Fruit fly (Drosophila melanogaster) whole organism, embryonic: Measurements from ENCODE around the gene DCTN6-p27.

ENCODE experiments used
- Bdp1 ChIP-seq: fragments of 200-800 bp; sonication (Bioruptor generic); optimal IDR thresholded peaks from 3 replicates; lab custom pipeline; 2016; ENCODE audit warnings: missing biosample characterization, missing genetic modification characterization
- Bgb ChIP-seq: fragments of 200-800 bp; sonication (Bioruptor generic); IDR thresholded peaks from 2 replicates; pipeline ENCODE4 v1.3.6; 2022; ENCODE audit warnings: missing biosample characterization, missing genetic modification characterization; ENCODE audit not compliant: partially characterized antibody
- CG13123 ChIP-seq: fragments of 200-800 bp; sonication (Bioruptor generic); optimal IDR thresholded peaks from 2 replicates; lab custom pipeline; 2016; ENCODE audit warnings: missing biosample characterization, missing genetic modification characterization
- CG13287 ChIP-seq: fragments of 200-800 bp; sonication (Bioruptor generic); IDR thresholded peaks from 2 replicates; pipeline ENCODE4 v1.3.6; 2022; ENCODE audit warnings: missing biosample characterization, missing genetic modification characterization; ENCODE audit not compliant: partially characterized antibody
- CG13424 ChIP-seq: fragments of 200-800 bp; sonication (Bioruptor generic); optimal IDR thresholded peaks from 2 replicates; lab custom pipeline; 2019; ENCODE audit warnings: missing biosample characterization, mild to moderate bottlenecking, missing genetic modification characterization, moderate library complexity
- CG13624 ChIP-seq: fragments of 200-800 bp; sonication (Bioruptor generic); optimal IDR thresholded peaks from 2 replicates; lab custom pipeline; 2016; ENCODE audit warnings: missing biosample characterization, missing genetic modification characterization
- CG14965 ChIP-seq: fragments of 200-800 bp; sonication (Bioruptor generic); optimal IDR thresholded peaks from 2 replicates; lab custom pipeline; 2016; ENCODE audit warnings: missing biosample characterization, missing genetic modification characterization, borderline replicate concordance
- CG17186 ChIP-seq: fragments of 200-800 bp; sonication (Bioruptor generic); optimal IDR thresholded peaks from 3 replicates; lab custom pipeline; 2017; ENCODE audit warnings: missing biosample characterization, missing genetic modification reagents, missing genetic modification characterization
- CG1792 ChIP-seq: fragments of 200-800 bp; sonication (Bioruptor generic); optimal IDR thresholded peaks from 2 replicates; lab custom pipeline; 2016; ENCODE audit warnings: missing biosample characterization, missing genetic modification characterization
- CG18262 ChIP-seq: fragments of 200-800 bp; optimal IDR thresholded peaks from 3 replicates; lab custom pipeline; 2019; ENCODE audit warnings: missing biosample characterization, mild to moderate bottlenecking, missing genetic modification characterization, moderate library complexity
- CG3726 ChIP-seq: fragments of 200-800 bp; sonication (Bioruptor generic); IDR thresholded peaks from 3 replicates; pipeline ENCODE4, ENCODE4 v1.3.6; 2022; ENCODE audit warnings: missing biosample characterization, missing genetic modification characterization
- CG4282 ChIP-seq: fragments of 200-800 bp; sonication (Bioruptor generic); optimal IDR thresholded peaks from 2 replicates; lab custom pipeline; 2016; ENCODE audit warnings: missing biosample characterization, missing genetic modification characterization
- CG4854 ChIP-seq: fragments of 200-800 bp; sonication (Bioruptor generic); optimal IDR thresholded peaks from 2 replicates; lab custom pipeline; 2016; ENCODE audit warnings: missing biosample characterization, missing genetic modification characterization, inconsistent platforms
- CG6683 ChIP-seq: fragments of 200-800 bp; sonication (Bioruptor generic); optimal IDR thresholded peaks from 2 replicates; lab custom pipeline; 2017; ENCODE audit warnings: missing biosample characterization, mild to moderate bottlenecking, missing genetic modification characterization, missing genetic modification reagents
- CG6791 ChIP-seq: fragments of 200-800 bp; sonication (Bioruptor generic); IDR thresholded peaks from 3 replicates; pipeline ENCODE4 v1.3.6; 2022; ENCODE audit warnings: missing biosample characterization, missing genetic modification characterization; ENCODE audit not compliant: partially characterized antibody
- CG7372 ChIP-seq: fragments of 200-800 bp; sonication (Bioruptor generic); IDR thresholded peaks from 2 replicates; pipeline ENCODE4 v1.3.6; 2022; ENCODE audit warnings: missing biosample characterization, missing genetic modification characterization
- CG7928 ChIP-seq: fragments of 200-800 bp; sonication (Bioruptor generic); optimal IDR thresholded peaks from 2 replicates; lab custom pipeline; 2017; ENCODE audit warnings: missing biosample characterization, mild to moderate bottlenecking, missing genetic modification characterization
- CTCF ChIP-seq: fragments of 200-800 bp; sonication (Bioruptor generic); optimal IDR thresholded peaks from 2 replicates; lab custom pipeline; 2017; ENCODE audit warnings: missing biosample characterization, mild to moderate bottlenecking, missing genetic modification characterization, moderate library complexity
- Fer1 ChIP-seq: fragments of 200-800 bp; sonication (Bioruptor generic); optimal IDR thresholded peaks from 2 replicates; lab custom pipeline; 2017; ENCODE audit warnings: missing biosample characterization, mild to moderate bottlenecking, missing genetic modification characterization
- HLH4C ChIP-seq: fragments of 200-800 bp; sonication (Bioruptor generic); IDR thresholded peaks from 3 replicates; pipeline ENCODE4 v1.3.6; 2022; ENCODE audit warnings: missing biosample characterization, missing genetic modification characterization; ENCODE audit not compliant: partially characterized antibody
- MBD-R2 ChIP-seq: fragments of 200-800 bp; sonication (Bioruptor generic); IDR thresholded peaks from 2 replicates; pipeline ENCODE4 v1.3.6; 2022; ENCODE audit warnings: missing biosample characterization, missing genetic modification characterization
- Med ChIP-seq: fragments of 200-800 bp; sonication (Bioruptor generic); peaks from one replicate; lab custom pipeline; 2016; ENCODE audit warnings: missing biosample characterization, missing genetic modification characterization, mild to moderate bottlenecking, inconsistent platforms, moderate library complexity
- Ravus ChIP-seq: fragments of 200-800 bp; sonication (Bioruptor generic); IDR thresholded peaks from 2 replicates; pipeline ENCODE4 v1.3.6; 2022; ENCODE audit warnings: missing biosample characterization, missing genetic modification characterization
- Rx ChIP-seq: fragments of 200-800 bp; sonication (Bioruptor generic); IDR thresholded peaks from 2 replicates; pipeline ENCODE4 v1.3.6; 2022; ENCODE audit warnings: missing biosample characterization, missing genetic modification characterization
- amos ChIP-seq: fragments of 200-800 bp; sonication (Bioruptor generic); IDR thresholded peaks from 2 replicates; pipeline ENCODE4 v1.3.6; 2022; ENCODE audit warnings: missing biosample characterization, missing genetic modification characterization; ENCODE audit not compliant: partially characterized antibody
- ash1 ChIP-seq: fragments of 200-800 bp; sonication (Bioruptor generic); optimal IDR thresholded peaks from 2 replicates; lab custom pipeline; 2018; ENCODE audit warnings: missing biosample characterization, mild to moderate bottlenecking, missing genetic modification characterization
- bigmax ChIP-seq: fragments of 200-800 bp; sonication (Bioruptor generic); optimal IDR thresholded peaks from 2 replicates; lab custom pipeline; 2018; ENCODE audit warnings: missing biosample characterization, mild to moderate bottlenecking, missing genetic modification characterization
- br ChIP-seq: fragments of >200 bp; optimal IDR thresholded peaks from 2 replicates; lab custom pipeline; 2017
- bsh ChIP-seq, 2 experiments: fragments of 200-800 bp; sonication (Bioruptor generic); optimal IDR thresholded peaks; 2 replicates each; lab custom pipeline; 2017 to 2018; ENCODE audit warnings: mild to moderate bottlenecking in 2 of 2, missing biosample characterization in 2 of 2, missing genetic modification characterization in 2 of 2, moderate library complexity in 1 of 2
- caup ChIP-seq: fragments of 200-800 bp; sonication (Bioruptor generic); optimal IDR thresholded peaks from 3 replicates; lab custom pipeline; 2017; ENCODE audit warnings: missing biosample characterization, mild to moderate bottlenecking, missing genetic modification characterization, moderate library complexity; ENCODE audit not compliant: severe bottlenecking
- cg ChIP-seq: fragments of 200-800 bp; sonication (Bioruptor generic); optimal IDR thresholded peaks from 3 replicates; lab custom pipeline; 2019; ENCODE audit warnings: missing biosample characterization, mild to moderate bottlenecking, missing genetic modification characterization, moderate library complexity
- chif ChIP-seq, 2 experiments: fragments of 200-800 bp; sonication (Bioruptor generic); optimal IDR thresholded peaks; 3 replicates each; lab custom pipeline; 2016; ENCODE audit warnings: missing biosample characterization in 2 of 2, missing genetic modification characterization in 2 of 2
- crc ChIP-seq: fragments of 200-800 bp; sonication (Bioruptor generic); optimal IDR thresholded peaks from 2 replicates; lab custom pipeline; 2016; ENCODE audit warnings: missing biosample characterization, missing genetic modification characterization
- dmrt99B ChIP-seq: fragments of 200-800 bp; sonication (Bioruptor generic); optimal IDR thresholded peaks from 2 replicates; lab custom pipeline; 2018; ENCODE audit warnings: missing biosample characterization, mild to moderate bottlenecking, missing genetic modification characterization, moderate library complexity
- dpn ChIP-seq, 2 experiments: fragments of 200-800 bp; sonication (Bioruptor generic); optimal IDR thresholded peaks; 3 replicates each; lab custom pipeline; 2016; ENCODE audit warnings: missing biosample characterization in 2 of 2, missing genetic modification characterization in 2 of 2
- eyg ChIP-seq: fragments of 200-800 bp; sonication (Bioruptor generic); optimal IDR thresholded peaks from 3 replicates; lab custom pipeline; 2016; ENCODE audit warnings: missing biosample characterization, missing genetic modification characterization
- gem ChIP-seq: fragments of 200-800 bp; sonication (Bioruptor generic); optimal IDR thresholded peaks from 2 replicates; lab custom pipeline; 2019; ENCODE audit warnings: missing biosample characterization, mild to moderate bottlenecking, missing genetic modification characterization, moderate library complexity
- grn ChIP-seq: fragments of 200-800 bp; sonication (Bioruptor generic); optimal IDR thresholded peaks from 3 replicates; lab custom pipeline; 2017; ENCODE audit warnings: missing biosample characterization, missing genetic modification characterization
- gt ChIP-seq: fragments of 200-800 bp; sonication (Bioruptor generic); IDR thresholded peaks from 2 replicates; pipeline ENCODE4 v1.3.6; 2022; ENCODE audit warnings: missing biosample characterization, missing genetic modification characterization
- hb ChIP-seq: fragments of 200-800 bp; sonication (Bioruptor generic); IDR thresholded peaks from 3 replicates; pipeline ENCODE4 v1.3.6; 2022; ENCODE audit warnings: missing biosample characterization, missing genetic modification characterization; ENCODE audit not compliant: partially characterized antibody
- kah ChIP-seq: fragments of 200-800 bp; sonication (Bioruptor generic); optimal IDR thresholded peaks from 2 replicates; lab custom pipeline; 2018; ENCODE audit warnings: missing biosample characterization, mild to moderate bottlenecking, missing genetic modification characterization
- lilli ChIP-seq: fragments of 200-800 bp; sonication (Bioruptor generic); optimal IDR thresholded peaks from 3 replicates; lab custom pipeline; 2016; ENCODE audit warnings: missing biosample characterization, missing genetic modification characterization
- mirr ChIP-seq: fragments of 200-800 bp; sonication (Bioruptor generic); optimal IDR thresholded peaks from 3 replicates; lab custom pipeline; 2018; ENCODE audit warnings: missing biosample characterization, mild to moderate bottlenecking, missing genetic modification characterization
- mld ChIP-seq: fragments of 200-800 bp; sonication (Bioruptor generic); IDR thresholded peaks from 3 replicates; pipeline ENCODE4 v1.3.6; 2022; ENCODE audit warnings: missing biosample characterization, missing genetic modification characterization; ENCODE audit not compliant: partially characterized antibody
- odd ChIP-seq: fragments of 200-800 bp; sonication (Bioruptor generic); optimal IDR thresholded peaks from 2 replicates; lab custom pipeline; 2017; ENCODE audit warnings: missing biosample characterization, mild to moderate bottlenecking, missing genetic modification characterization
- ranshi ChIP-seq: fragments of 200-800 bp; sonication (Bioruptor generic); IDR thresholded peaks from 2 replicates; pipeline ENCODE4 v1.3.6; 2022; ENCODE audit warnings: missing biosample characterization, missing genetic modification characterization
- seq ChIP-seq: fragments of 200-800 bp; sonication (Bioruptor generic); IDR thresholded peaks from 2 replicates; pipeline ENCODE4 v1.3.6; 2022; ENCODE audit warnings: missing biosample characterization, missing genetic modification characterization
- stc ChIP-seq: fragments of 200-800 bp; sonication (Bioruptor generic); IDR thresholded peaks from 2 replicates; pipeline ENCODE4 v1.3.6; 2022; ENCODE audit warnings: missing biosample characterization, missing genetic modification characterization
- tup ChIP-seq: fragments of 200-800 bp; sonication (Bioruptor generic); optimal IDR thresholded peaks from 2 replicates; lab custom pipeline; 2016; ENCODE audit warnings: missing biosample characterization, mild to moderate bottlenecking, missing genetic modification characterization, moderate library complexity
- tx ChIP-seq: fragments of 200-800 bp; sonication (Bioruptor generic); optimal IDR thresholded peaks from 2 replicates; lab custom pipeline; 2016; ENCODE audit warnings: missing biosample characterization, missing genetic modification characterization

Gene DCTN6-p27

dm6 chr2L:19141435-19142126 is 9.5 kb downstream of the DCTN6-p27 start (continued):
- TF ChIP-seq stc (no peak), Med (peak; percentile 94), mirr (GFP tag; lab: Kevin White, UChicago) (no peak), CG13624 (GFP tag; lab: Kevin White, UChicago) (peak; percentile 74), bigmax (GFP tag; lab: Kevin White, UChicago) (no peak), br (lab: Kevin White, UChicago) (no peak), Ravus (no peak), gem (peak; percentile 88), CG3726 (no peak), ash1 (no peak), CG1792 (GFP tag; lab: Kevin White, UChicago) (peak; percentile 21), CG13424 (tag; lab: Kevin White, UChicago) (peak; percentile 76), CG6791 (GFP tag; lab: Robert Waterston, UW) (no peak), CG13123 (peak; percentile 17), bsh (GFP tag; optimal IDR thresholded peaks at IDR 0.05; lab: Kevin White, UChicago) (peak; percentile 85 to 87), mld (GFP tag; lab: Robert Waterston, UW) (no peak), MBD-R2 (GFP tag; lab: Robert Waterston, UW) (peak; percentile 21; the same call in 1 of the 2 replicates), lilli (GFP tag; lab: Kevin White, UChicago) (peak; percentile 79), CG13287 (GFP tag; lab: Robert Waterston, UW) (no peak), dpn (GFP tag; optimal IDR thresholded peaks at IDR 0.05; lab: Kevin White, UChicago) (peak; percentile 74 to 80), chif (GFP tag; optimal IDR thresholded peaks at IDR 0.05; lab: Kevin White, UChicago) (peak; percentile 61 to 65), tup (GFP tag; lab: Kevin White, UChicago) (peak; percentile 26), Bdp1 (peak; percentile 45), amos (GFP tag; lab: Robert Waterston, UW) (no peak), ranshi (GFP tag; lab: Robert Waterston, UW) (peak; percentile 54; the same call in 1 of the 2 replicates), CG4282 (GFP tag; lab: Kevin White, UChicago) (no peak), CTCF (GFP tag; lab: Kevin White, UChicago) (no peak), CG18262 (tag; lab: Kevin White, UChicago) (peak; percentile 86), CG4854 (GFP tag; lab: Kevin White, UChicago) (peak; percentile 60), cg (GFP tag; lab: Kevin White, UChicago) (no peak), Rx (GFP tag; lab: Robert Waterston, UW) (peak; percentile 38; the same call in 1 of the 2 replicates), crc (GFP tag; lab: Kevin White, UChicago) (peak; percentile 47), HLH4C (GFP tag; lab: Robert Waterston, UW) (no peak), CG7928 (GFP tag; lab: Kevin White, UChicago) (peak; percentile 51), Bgb (GFP tag; lab: Robert Waterston, UW) (no peak), CG7372 (GFP tag; lab: Robert Waterston, UW) (peak; percentile 43; the same call in 1 of the 2 replicates), hb (no peak), odd (GFP tag; lab: Kevin White, UChicago) (peak; percentile 68), tx (GFP tag; lab: Kevin White, UChicago) (peak; percentile 53), eyg (peak; percentile 8), kah (GFP tag; lab: Kevin White, UChicago) (peak; percentile 11), CG6683 (GFP tag; lab: Kevin White, UChicago) (peak; percentile 30), caup (GFP tag; lab: Kevin White, UChicago) (peak; percentile 58), seq (GFP tag; lab: Robert Waterston, UW) (no peak), CG14965 (GFP tag; lab: Kevin White, UChicago) (no peak), dmrt99B (tag; lab: Kevin White, UChicago) (peak; percentile 72), Fer1 (GFP tag; lab: Kevin White, UChicago) (peak; percentile 75), gt (no peak), grn (GFP tag; lab: Kevin White, UChicago) (no peak), CG17186 (GFP tag; lab: Kevin White, UChicago) (no peak)
